Worm (Caenorhabditis elegans): ENCODE measurements around the gene unc-68.

DNA sequence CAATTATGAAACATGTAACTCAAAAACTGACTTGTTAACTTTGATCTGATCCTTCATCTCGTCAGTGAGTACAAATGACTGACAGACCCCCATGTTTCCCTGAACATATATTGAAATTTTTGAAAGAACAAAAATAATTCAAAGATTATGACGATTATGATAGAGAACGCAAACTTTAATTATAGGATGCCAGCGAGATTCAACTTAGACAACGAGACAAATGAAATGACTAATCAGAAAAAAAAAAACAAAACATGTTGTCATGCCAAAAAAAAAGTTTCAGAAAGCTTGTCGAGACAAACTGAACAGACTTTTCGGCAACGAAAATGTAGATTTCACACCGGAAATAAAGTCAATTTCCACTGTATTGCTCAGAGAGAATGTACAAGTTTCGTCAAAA is 74.1 kb downstream of the unc-68 start, which contains the start of gene gpa-10:
- no peak for TF ChIP-seq zim-3 (tag; optimal IDR thresholded peaks at IDR 0.05)
- no peak for TF ChIP-seq unc-62 (GFP tag; optimal IDR thresholded peaks at IDR 0.05)
- no peak for TF ChIP-seq unc-130 (GFP tag; optimal IDR thresholded peaks at IDR 0.05)
- no peak for TF ChIP-seq gei-17 (GFP tag; optimal IDR thresholded peaks at IDR 0.05)
- no peak for TF ChIP-seq nfya-1 (tag; optimal IDR thresholded peaks at IDR 0.05; ENCODE audit: borderline replicate concordance, insufficient read depth)
- TF ChIP-seq dox-1 (GFP tag; IDR thresholded peaks at IDR 0.05): no peak
- TF ChIP-seq hrde-1 (tag; optimal IDR thresholded peaks at IDR 0.05; ENCODE audit: borderline replicate concordance): no peak
- TF ChIP-seq snpc-1.3 (tag; optimal IDR thresholded peaks at IDR 0.05; ENCODE audit: insufficient read depth): no peak
- TF ChIP-seq dpff-1 (tag; optimal IDR thresholded peaks at IDR 0.05): no peak
- no peak for TF ChIP-seq nfyb-1 (GFP tag; IDR thresholded peaks at IDR 0.05)
- TF ChIP-seq him-1 (tag; optimal IDR thresholded peaks at IDR 0.05): no peak
- TF ChIP-seq lin-54 (GFP tag; optimal IDR thresholded peaks at IDR 0.05): no peak
- no peak for TF ChIP-seq ztf-3 (GFP tag; optimal IDR thresholded peaks at IDR 0.05)
